Fruit fly (Drosophila melanogaster) whole organism, embryonic: ENCODE results near the gene Agpat3.

ENCODE experiments used
- BEAF-32 ChIP-seq: fragments of 200-800 bp; sonication (Bioruptor generic); optimal IDR thresholded peaks from 3 replicates; lab custom pipeline; 2017; ENCODE audit warnings: missing biosample characterization, missing genetic modification characterization, mild to moderate bottlenecking, moderate library complexity, missing genetic modification reagents
- CG10267 ChIP-seq: fragments of 200-800 bp; sonication (Bioruptor generic); optimal IDR thresholded peaks from 2 replicates; lab custom pipeline; 2018; ENCODE audit warnings: missing biosample characterization, mild to moderate bottlenecking, missing genetic modification characterization, moderate library complexity
- CG10654 ChIP-seq: fragments of 200-800 bp; sonication (Bioruptor generic); optimal IDR thresholded peaks from 2 replicates; lab custom pipeline; 2016; ENCODE audit warnings: missing biosample characterization, missing genetic modification characterization
- CG10959 ChIP-seq: fragments of 200-800 bp; sonication (Bioruptor generic); IDR thresholded peaks from 2 replicates; pipeline ENCODE4 v1.3.6; 2022; ENCODE audit warnings: missing biosample characterization, missing genetic modification characterization
- CG11398 ChIP-seq: fragments of 200-800 bp; sonication (Bioruptor generic); optimal IDR thresholded peaks from 2 replicates; lab custom pipeline; 2016; ENCODE audit warnings: missing biosample characterization, missing genetic modification characterization
- CG12219 ChIP-seq: fragments of 200-800 bp; sonication (Bioruptor generic); optimal IDR thresholded peaks from 3 replicates; lab custom pipeline; 2018; ENCODE audit warnings: missing biosample characterization, mild to moderate bottlenecking, missing genetic modification characterization
- CG12391 ChIP-seq: fragments of 200-800 bp; sonication (Bioruptor generic); optimal IDR thresholded peaks from 3 replicates; lab custom pipeline; 2018; ENCODE audit warnings: missing biosample characterization, mild to moderate bottlenecking, missing genetic modification characterization, moderate library complexity
- CG13287 ChIP-seq: fragments of 200-800 bp; sonication (Bioruptor generic); IDR thresholded peaks from 2 replicates; pipeline ENCODE4 v1.3.6; 2022; ENCODE audit warnings: missing biosample characterization, missing genetic modification characterization; ENCODE audit not compliant: partially characterized antibody
- CG14710 ChIP-seq: fragments of 200-800 bp; sonication (Bioruptor generic); optimal IDR thresholded peaks from 3 replicates; lab custom pipeline; 2019; ENCODE audit warnings: missing biosample characterization, mild to moderate bottlenecking, missing genetic modification characterization, moderate library complexity
- CG15479 ChIP-seq: fragments of 200-800 bp; sonication (Bioruptor generic); optimal IDR thresholded peaks from 3 replicates; lab custom pipeline; 2019; ENCODE audit warnings: missing biosample characterization, mild to moderate bottlenecking, missing genetic modification characterization, moderate library complexity
- CG15601 ChIP-seq: fragments of 200-800 bp; sonication (Bioruptor generic); optimal IDR thresholded peaks from 3 replicates; lab custom pipeline; 2019; ENCODE audit warnings: missing biosample characterization, mild to moderate bottlenecking, missing genetic modification characterization, moderate library complexity
- CG15696 ChIP-seq: fragments of 200-800 bp; sonication (Bioruptor generic); optimal IDR thresholded peaks from 2 replicates; lab custom pipeline; 2019; ENCODE audit warnings: missing biosample characterization, mild to moderate bottlenecking, missing genetic modification characterization, moderate library complexity
- CG17385 ChIP-seq: fragments of 200-800 bp; sonication (Bioruptor generic); optimal IDR thresholded peaks from 3 replicates; lab custom pipeline; 2018; ENCODE audit warnings: missing biosample characterization, mild to moderate bottlenecking, missing genetic modification characterization
- CG2116 ChIP-seq: fragments of 200-800 bp; sonication (Bioruptor generic); optimal IDR thresholded peaks from 3 replicates; lab custom pipeline; 2018; ENCODE audit warnings: missing biosample characterization, mild to moderate bottlenecking, missing genetic modification characterization
- CG34422 ChIP-seq: fragments of 200-800 bp; sonication (Bioruptor generic); IDR thresholded peaks from 3 replicates; pipeline ENCODE4 v1.3.6; 2022; ENCODE audit warnings: missing biosample characterization, missing genetic modification characterization
- CG4854 ChIP-seq: fragments of 200-800 bp; sonication (Bioruptor generic); optimal IDR thresholded peaks from 2 replicates; lab custom pipeline; 2016; ENCODE audit warnings: missing biosample characterization, missing genetic modification characterization, inconsistent platforms
- CG7839 ChIP-seq: fragments of 200-800 bp; sonication (Bioruptor generic); optimal IDR thresholded peaks from 3 replicates; lab custom pipeline; 2018; ENCODE audit warnings: missing biosample characterization, mild to moderate bottlenecking, missing genetic modification characterization, moderate library complexity
- CG8944 ChIP-seq: fragments of 200-800 bp; sonication (Bioruptor generic); optimal IDR thresholded peaks from 3 replicates; lab custom pipeline; 2016; ENCODE audit warnings: missing biosample characterization, missing genetic modification characterization
- CG9727 ChIP-seq: fragments of 200-800 bp; sonication (Bioruptor generic); optimal IDR thresholded peaks from 3 replicates; lab custom pipeline; 2017; ENCODE audit warnings: missing biosample characterization, mild to moderate bottlenecking, missing genetic modification characterization
- CG9797 ChIP-seq: fragments of 200-800 bp; sonication (Bioruptor generic); optimal IDR thresholded peaks from 3 replicates; lab custom pipeline; 2018; ENCODE audit warnings: missing biosample characterization, mild to moderate bottlenecking, missing genetic modification characterization
- CHES-1-like ChIP-seq: fragments of 200-800 bp; sonication (Bioruptor generic); optimal IDR thresholded peaks from 2 replicates; lab custom pipeline; 2016; ENCODE audit warnings: missing biosample characterization, missing genetic modification characterization
- Dp ChIP-seq: fragments of 200-800 bp; sonication (Bioruptor generic); optimal IDR thresholded peaks from 2 replicates; lab custom pipeline; 2018; ENCODE audit warnings: missing biosample characterization, mild to moderate bottlenecking, missing genetic modification characterization, moderate library complexity
- Elba2 ChIP-seq: fragments of 200-800 bp; sonication (Bioruptor generic); optimal IDR thresholded peaks from 3 replicates; lab custom pipeline; 2016; ENCODE audit warnings: missing biosample characterization, missing genetic modification characterization
- MBD-R2 ChIP-seq: fragments of 200-800 bp; sonication (Bioruptor generic); IDR thresholded peaks from 2 replicates; pipeline ENCODE4 v1.3.6; 2022; ENCODE audit warnings: missing biosample characterization, missing genetic modification characterization
- Mad ChIP-seq: fragments of 200-800 bp; sonication (Bioruptor generic); optimal IDR thresholded peaks from 2 replicates; lab custom pipeline; 2016; ENCODE audit warnings: missing biosample characterization, missing genetic modification characterization
- Med ChIP-seq: fragments of 200-800 bp; sonication (Bioruptor generic); peaks from one replicate; lab custom pipeline; 2016; ENCODE audit warnings: missing biosample characterization, missing genetic modification characterization, mild to moderate bottlenecking, inconsistent platforms, moderate library complexity
- Rfx ChIP-seq: fragments of 200-800 bp; sonication (Bioruptor generic); IDR thresholded peaks from 2 replicates; pipeline ENCODE4 v1.3.6; 2022; ENCODE audit warnings: missing biosample characterization, missing genetic modification characterization
- Scr ChIP-seq: fragments of 200-800 bp; sonication (Bioruptor generic); IDR thresholded peaks from 2 replicates; pipeline ENCODE4 v1.3.6; 2022; ENCODE audit warnings: missing biosample characterization, missing genetic modification characterization; ENCODE audit not compliant: partially characterized antibody
- Sin3A ChIP-seq: fragments of >200 bp; optimal IDR thresholded peaks from 2 replicates; lab custom pipeline; 2018
- Sry-β ChIP-seq: fragments of 200-800 bp; sonication (Bioruptor generic); optimal IDR thresholded peaks from 2 replicates; lab custom pipeline; 2018; ENCODE audit warnings: missing biosample characterization, mild to moderate bottlenecking, missing genetic modification characterization, moderate library complexity
- Tbp ChIP-seq: fragments of >200 bp; optimal IDR thresholded peaks from 2 replicates; lab custom pipeline; 2018; ENCODE audit warnings: missing biosample characterization, missing genetic modification characterization
- Xbp1 ChIP-seq: fragments of 200-800 bp; sonication (Bioruptor generic); optimal IDR thresholded peaks from 3 replicates; lab custom pipeline; 2016; ENCODE audit warnings: missing biosample characterization, mild to moderate bottlenecking, missing genetic modification characterization
- crp ChIP-seq, 2 experiments: fragments of 200-800 bp; sonication (Bioruptor generic); optimal IDR thresholded peaks; 2 replicates in 1 of 2; 3 replicates in 1 of 2; lab custom pipeline; 2017; ENCODE audit warnings: missing biosample characterization in 2 of 2, missing genetic modification characterization in 2 of 2, mild to moderate bottlenecking in 1 of 2, moderate library complexity in 1 of 2
- dm ChIP-seq: fragments of 200-800 bp; sonication (Bioruptor generic); optimal IDR thresholded peaks from 3 replicates; lab custom pipeline; 2016; ENCODE audit warnings: missing biosample characterization, missing genetic modification characterization
- dmrt11E ChIP-seq: fragments of 200-800 bp; sonication (Bioruptor generic); optimal IDR thresholded peaks from 3 replicates; lab custom pipeline; 2018; ENCODE audit warnings: missing biosample characterization, mild to moderate bottlenecking, missing genetic modification characterization, moderate library complexity
- gcm ChIP-seq: fragments of 200-800 bp; sonication (Bioruptor generic); optimal IDR thresholded peaks from 2 replicates; lab custom pipeline; 2019; ENCODE audit warnings: missing biosample characterization, mild to moderate bottlenecking, missing genetic modification characterization, moderate library complexity
- kni ChIP-seq: fragments of 200-800 bp; sonication (Bioruptor generic); optimal IDR thresholded peaks from 3 replicates; lab custom pipeline; 2017; ENCODE audit warnings: mild to moderate bottlenecking, missing biosample characterization, missing genetic modification reagents, missing genetic modification characterization
- lbe ChIP-seq: fragments of 200-800 bp; sonication (Bioruptor generic); optimal IDR thresholded peaks from 2 replicates; lab custom pipeline; 2016; ENCODE audit warnings: missing biosample characterization, mild to moderate bottlenecking, missing genetic modification characterization
- lola ChIP-seq, 3 experiments: fragments of >200 bp in 2 of 3; fragments of 200-800 bp in 1 of 3; sonication (Bioruptor generic) in 1 of 3; optimal IDR thresholded peaks; 2 replicates each; lab custom pipeline; 2017 to 2019; ENCODE audit warnings: missing biosample characterization in 3 of 3, missing genetic modification characterization in 3 of 3, mild to moderate bottlenecking in 1 of 3, moderate library complexity in 1 of 3
- nmo ChIP-seq: fragments of 200-800 bp; sonication (Bioruptor generic); optimal IDR thresholded peaks from 2 replicates; lab custom pipeline; 2018; ENCODE audit warnings: missing biosample characterization, mild to moderate bottlenecking, missing genetic modification characterization, moderate library complexity
- phol ChIP-seq: fragments of 200-800 bp; sonication (Bioruptor generic); optimal IDR thresholded peaks from 3 replicates; lab custom pipeline; 2018; ENCODE audit warnings: missing biosample characterization, mild to moderate bottlenecking, missing genetic modification characterization, moderate library complexity
- pzg ChIP-seq: fragments of 200-800 bp; sonication (Bioruptor generic); optimal IDR thresholded peaks from 3 replicates; lab custom pipeline; 2018; ENCODE audit warnings: missing biosample characterization, mild to moderate bottlenecking, missing genetic modification characterization, moderate library complexity
- row ChIP-seq: fragments of 200-800 bp; sonication (Bioruptor generic); IDR thresholded peaks from 3 replicates; pipeline ENCODE4 v1.3.6; 2022; ENCODE audit warnings: missing biosample characterization, missing genetic modification characterization
- sens ChIP-seq: fragments of 200-800 bp; sonication (Bioruptor generic); peaks from one replicate; lab custom pipeline; 2016; ENCODE audit warnings: missing biosample characterization, missing genetic modification characterization
- tgo ChIP-seq: fragments of 200-800 bp; sonication (Bioruptor generic); IDR thresholded peaks from 3 replicates; pipeline ENCODE4 v1.3.6; 2022; ENCODE audit warnings: missing biosample characterization, missing genetic modification characterization
- trem ChIP-seq: fragments of 200-800 bp; optimal IDR thresholded peaks from 3 replicates; lab custom pipeline; 2019; ENCODE audit warnings: missing biosample characterization, mild to moderate bottlenecking, missing genetic modification characterization, moderate library complexity
- twi ChIP-seq: fragments of 200-800 bp; optimal IDR thresholded peaks from 2 replicates; lab custom pipeline; 2019; ENCODE audit warnings: missing biosample characterization, mild to moderate bottlenecking, missing genetic modification characterization, moderate library complexity

The Agpat3 gene

DNA sequence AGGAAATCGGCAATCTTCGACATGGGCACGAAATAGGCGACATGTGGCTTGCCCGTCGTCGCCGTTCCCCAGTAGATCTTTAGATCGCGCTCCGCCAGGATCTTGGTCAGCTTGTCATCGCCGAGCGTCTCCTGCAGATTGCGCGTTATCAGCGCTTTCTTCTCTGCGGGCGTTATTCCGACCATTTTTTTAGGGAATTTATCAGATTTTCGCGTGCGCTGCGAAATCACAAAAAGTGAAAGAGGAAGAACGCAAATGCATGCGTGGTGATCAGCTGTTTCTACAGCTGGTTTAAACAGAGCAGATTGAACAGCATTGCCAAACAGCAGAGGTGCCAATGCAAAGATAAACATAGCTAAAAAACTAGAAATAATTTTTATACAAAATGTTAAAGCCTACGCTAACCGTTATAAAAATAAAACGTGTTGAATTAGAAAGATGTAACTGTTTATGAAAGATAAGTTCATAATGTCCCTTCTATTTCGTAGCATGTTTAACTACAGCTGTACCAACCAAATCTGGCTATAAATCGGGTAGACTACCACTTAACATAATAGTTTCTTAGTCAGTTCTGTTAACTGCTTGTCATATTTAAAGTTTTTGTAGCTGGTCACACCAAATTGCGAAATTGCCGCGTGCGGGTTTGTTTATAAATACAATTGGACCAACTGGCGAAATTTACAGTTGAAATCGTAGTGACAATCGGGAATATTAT, 33.5 kb upstream of the Agpat3 start, which contains the start of the genes TyrRS and CG33158 (continued):
- TF ChIP-seq trem (tag; lab: Kevin White, UChicago): peak; percentile 84
- TF ChIP-seq MBD-R2 (GFP tag; lab: Robert Waterston, UW): peak; percentile 76
- TF ChIP-seq Tbp: peak; percentile 77
- TF ChIP-seq CG10267: peak; percentile 28
- TF ChIP-seq Sin3A: peak; percentile 38
- no peak for TF ChIP-seq Mad (GFP tag; lab: Kevin White, UChicago)
- TF ChIP-seq CG15601 (tag; lab: Kevin White, UChicago): peak; percentile 49
- peak; percentile 96 for TF ChIP-seq CG17385 (GFP tag; lab: Kevin White, UChicago)
- peak; percentile 84 for TF ChIP-seq kni (GFP tag; lab: Kevin White, UChicago)
- TF ChIP-seq Dp (GFP tag; lab: Kevin White, UChicago): peak; percentile 60
- TF ChIP-seq nmo (GFP tag; lab: Kevin White, UChicago): peak; percentile 61
- TF ChIP-seq CG11398 (GFP tag; lab: Kevin White, UChicago): peak; percentile 14
- no peak for TF ChIP-seq CG10959
- peak; percentile 84 to 97 for TF ChIP-seq crp (GFP tag; optimal IDR thresholded peaks at IDR 0.05; lab: Kevin White, UChicago)
- peak; percentile 22 for TF ChIP-seq dmrt11E (tag; lab: Kevin White, UChicago)
- TF ChIP-seq lola (GFP tag; optimal IDR thresholded peaks at IDR 0.05; lab: Kevin White, UChicago): peak in 1 of 3 experiments; percentile 27
- TF ChIP-seq CG8944 (GFP tag; lab: Kevin White, UChicago): no peak
- peak; percentile 51 for TF ChIP-seq pzg (GFP tag; lab: Kevin White, UChicago)
- peak; percentile 21 for TF ChIP-seq CG15696 (tag; lab: Kevin White, UChicago)
- peak; percentile 87 for TF ChIP-seq sens (GFP tag; lab: Kevin White, UChicago)
- no peak for TF ChIP-seq CG4854 (GFP tag; lab: Kevin White, UChicago)
- peak; percentile 75 for TF ChIP-seq row (GFP tag; lab: Robert Waterston, UW)
- no peak for TF ChIP-seq lbe (GFP tag; lab: Kevin White, UChicago)
- peak; percentile 21; the same call in 1 of the 2 replicates for TF ChIP-seq CG13287 (GFP tag; lab: Robert Waterston, UW)
- no peak for TF ChIP-seq CG10654 (GFP tag; lab: Kevin White, UChicago)
- no peak for TF ChIP-seq CG12219 (GFP tag; lab: Kevin White, UChicago)
- peak; percentile 62; the same call in 1 of the 3 replicates for TF ChIP-seq CG34422
- TF ChIP-seq CHES-1-like (GFP tag; lab: Kevin White, UChicago): peak; percentile 24
- TF ChIP-seq CG7839 (tag; lab: Kevin White, UChicago): no peak
- peak; percentile 74 for TF ChIP-seq CG15479 (GFP tag; lab: Kevin White, UChicago)
- TF ChIP-seq CG9797 (GFP tag; lab: Kevin White, UChicago): peak; percentile 50
- no peak for TF ChIP-seq CG9727
- peak; percentile 11 for TF ChIP-seq phol (tag; lab: Kevin White, UChicago)
- TF ChIP-seq CG12391: peak; percentile 23
- TF ChIP-seq tgo: no peak
- peak; percentile 78 for TF ChIP-seq Med (GFP tag; lab: Kevin White, UChicago)
- TF ChIP-seq CG14710 (tag; lab: Kevin White, UChicago): peak; percentile 50
- TF ChIP-seq Xbp1: no peak
- peak; percentile 39 for TF ChIP-seq dm (GFP tag; lab: Kevin White, UChicago)
- 0 out of 2 replicates have a peak, but pooled peaks have one; percentile 25 for TF ChIP-seq Scr
- TF ChIP-seq Sry-β (GFP tag; lab: Kevin White, UChicago): peak; percentile 93
- peak; percentile 28 for TF ChIP-seq BEAF-32 (GFP tag; lab: Kevin White, UChicago)
- peak; percentile 73 for TF ChIP-seq CG2116 (GFP tag; lab: Kevin White, UChicago)
- TF ChIP-seq gcm: peak; percentile 66
- peak; percentile 59 for TF ChIP-seq Elba2 (GFP tag; lab: Kevin White, UChicago)
- TF ChIP-seq twi (tag; lab: Kevin White, UChicago): peak; percentile 29
- TF ChIP-seq Rfx: no peak
- TF ChIP-seq, all 482 proteins: peak for 52
